Fruit fly (Drosophila melanogaster): ENCODE measurements around the gene bcd.

bcd gene

dm6 chr3R:6791189-6791886 lies 32.1 kb upstream of the bcd start, which contains the start of gene Dfd (continued):
- TF ChIP-seq CG10654 (GFP tag; optimal IDR thresholded peaks at IDR 0.05) (peak; percentile 1), Vsx1 (GFP tag; optimal IDR thresholded peaks at IDR 0.05) (no peak), luna (GFP tag; optimal IDR thresholded peaks at IDR 0.05) (no peak), Sin3A (optimal IDR thresholded peaks at IDR 0.05) (no peak), B-H2 (GFP tag; optimal IDR thresholded peaks at IDR 0.05) (no peak), dimm (GFP tag; IDR thresholded peaks at IDR 0.05) (no peak), CG42726 (GFP tag; IDR thresholded peaks at IDR 0.05; ENCODE audit: partially characterized antibody) (0 out of 2 replicates have a peak, but pooled peaks have one; percentile 5), fru (optimal IDR thresholded peaks at IDR 0.05) (no peak), nmo (GFP tag; optimal IDR thresholded peaks at IDR 0.05) (peak; percentile 66), CG12769 (tag; optimal IDR thresholded peaks at IDR 0.05) (no peak), CG18599 (GFP tag; optimal IDR thresholded peaks at IDR 0.05) (peak; percentile 42), tap (tag; optimal IDR thresholded peaks at IDR 0.05) (peak; percentile 2), da (GFP tag; optimal IDR thresholded peaks at IDR 0.05) (no peak), CG8944 (GFP tag; optimal IDR thresholded peaks at IDR 0.05) (no peak), Hmr (GFP tag; optimal IDR thresholded peaks at IDR 0.05) (no peak), gcm (GFP tag; optimal IDR thresholded peaks at IDR 0.05) (peak; percentile 52), Meics (GFP tag; optimal IDR thresholded peaks at IDR 0.05) (peak; percentile 62), CG2120 (GFP tag; optimal IDR thresholded peaks at IDR 0.05) (peak; percentile 35), ash1 (GFP tag; optimal IDR thresholded peaks at IDR 0.05) (no peak), Nf-YB (GFP tag; optimal IDR thresholded peaks at IDR 0.05) (peak; percentile 97), Lpt (GFP tag; optimal IDR thresholded peaks at IDR 0.05) (no peak), Bgb (GFP tag; IDR thresholded peaks at IDR 0.05; ENCODE audit: partially characterized antibody) (0 out of 2 replicates have a peak, but pooled peaks have one; percentile 51), ewg (GFP tag; optimal IDR thresholded peaks at IDR 0.05) (peak; percentile 94), CG1832 (GFP tag; optimal IDR thresholded peaks at IDR 0.05) (peak; percentile 97), bigmax (GFP tag; optimal IDR thresholded peaks at IDR 0.05) (no peak), Gsc (GFP tag; IDR thresholded peaks at IDR 0.05) (no peak), pzg (GFP tag; optimal IDR thresholded peaks at IDR 0.05) (no peak), sens (GFP tag) (peak; percentile 72), CG31441 (GFP tag; IDR thresholded peaks at IDR 0.05) (no peak), Sry-β (GFP tag; optimal IDR thresholded peaks at IDR 0.05) (no peak), CG4404 (GFP tag; IDR thresholded peaks at IDR 0.05) (no peak), fd96Cb (tag; optimal IDR thresholded peaks at IDR 0.05) (peak; percentile 47), CG30403 (GFP tag; optimal IDR thresholded peaks at IDR 0.05) (peak; percentile 53), B-H1 (GFP tag; IDR thresholded peaks at IDR 0.05) (no peak), CG4424 (GFP tag; optimal IDR thresholded peaks at IDR 0.05) (peak; percentile 59), btn (GFP tag; optimal IDR thresholded peaks at IDR 0.05) (no peak), CG34376 (GFP tag; optimal IDR thresholded peaks at IDR 0.05) (no peak), MBD-R2 (GFP tag; IDR thresholded peaks at IDR 0.05) (peak; percentile 25; the same call in 1 of the 2 replicates), Rfx (GFP tag; IDR thresholded peaks at IDR 0.05) (no peak; the same call in 1 of the 2 replicates), CG1602 (GFP tag; optimal IDR thresholded peaks at IDR 0.05) (peak; percentile 50), CG1603 (tag; optimal IDR thresholded peaks at IDR 0.05) (no peak), danr (GFP tag; IDR thresholded peaks at IDR 0.05) (no peak), rib (GFP tag; IDR thresholded peaks at IDR 0.05) (no peak), lola (GFP tag; optimal IDR thresholded peaks at IDR 0.05) (peak in 1 of 3 experiments; percentile 75), z (GFP tag; IDR thresholded peaks at IDR 0.05) (peak; percentile 37; the same call in 1 of the 3 replicates), kni (GFP tag; optimal IDR thresholded peaks at IDR 0.05) (peak; percentile 42), CG9727 (GFP tag; optimal IDR thresholded peaks at IDR 0.05) (peak; percentile 69), CG4707 (GFP tag; optimal IDR thresholded peaks at IDR 0.05) (no peak), ind (GFP tag; optimal IDR thresholded peaks at IDR 0.05) (peak; percentile 23), pho (GFP tag; optimal IDR thresholded peaks at IDR 0.05) (peak; percentile 45)

All from whole organism, embryonic.